Worm (Caenorhabditis elegans) whole organism, L4 larva: ENCODE data around the gene lact-8.
A peak's percentile ranks its signal among the peaks of the same experiment; 100 is the strongest.

Experiments used
- D1046.2 ChIP-seq: fragments of 200-800 bp; sonication (Bioruptor generic); IDR thresholded peaks from 2 replicates; pipeline ENCODE4 v1.3.6; 2022; ENCODE audit warnings: missing genetic modification characterization, missing compliant biosample characterization
- F26F4.8 ChIP-seq: fragments of 200-800 bp; sonication (Bioruptor generic); conservative IDR thresholded peaks from 2 replicates; pipeline ENCODE4 v1.3.6; 2022; ENCODE audit warnings: missing genetic modification characterization, missing compliant biosample characterization
- R02D3.7 ChIP-seq: fragments of 150-350 bp; sonication (generic microtip); optimal IDR thresholded peaks from 3 replicates; lab custom pipeline; 2014; ENCODE audit warnings: missing biosample characterization, missing genetic modification characterization
- Y105C5A.15 ChIP-seq: fragments of 200-800 bp; sonication (Bioruptor generic); IDR thresholded peaks from 2 replicates; pipeline ENCODE4 v1.3.6; 2022; ENCODE audit warnings: missing genetic modification characterization, missing compliant biosample characterization
- Y75B8A.6 ChIP-seq: fragments of 200-800 bp; sonication (Bioruptor generic); IDR thresholded peaks from 2 replicates; pipeline ENCODE4 v1.3.6; 2022; ENCODE audit warnings: missing genetic modification reagents, missing genetic modification characterization, missing compliant biosample characterization
- ZK546.5 ChIP-seq, 2 experiments: sonication (generic microtip); optimal IDR thresholded peaks; 2 replicates each; lab custom pipeline; 2017; ENCODE audit warnings: missing biosample characterization in 2 of 2, missing genetic modification characterization in 2 of 2
- aha-1 ChIP-seq: fragments of 150-350 bp; peaks from one replicate; lab custom pipeline; 2014; ENCODE audit warnings: missing biosample characterization, missing genetic modification characterization
- aly-2 ChIP-seq: sonication (generic microtip); optimal IDR thresholded peaks from 2 replicates; lab custom pipeline; 2018; ENCODE audit warnings: missing biosample characterization, missing genetic modification characterization
- attf-4 ChIP-seq: sonication (generic microtip); optimal IDR thresholded peaks from 3 replicates; lab custom pipeline; 2017; ENCODE audit warnings: missing biosample characterization, missing genetic modification characterization
- ces-1 ChIP-seq: fragments of 150-350 bp; sonication (generic microtip); optimal IDR thresholded peaks from 4 replicates; lab custom pipeline; 2014; ENCODE audit warnings: missing biosample characterization, missing genetic modification reagents, missing genetic modification characterization
- cey-2 ChIP-seq: sonication (generic microtip); optimal IDR thresholded peaks from 3 replicates; lab custom pipeline; 2017; ENCODE audit warnings: missing genetic modification characterization, mild to moderate bottlenecking, missing compliant biosample characterization, antibody characterized with exemption, borderline replicate concordance; ENCODE audit not compliant: insufficient read depth
- ctbp-1 ChIP-seq: fragments of 200-800 bp; sonication (Bioruptor generic); IDR thresholded peaks from 2 replicates; pipeline ENCODE4 v1.3.6; 2022; ENCODE audit warnings: missing genetic modification reagents, missing genetic modification characterization, missing compliant biosample characterization
- daf-19 ChIP-seq: fragments of 200-800 bp; sonication (Bioruptor generic); conservative IDR thresholded peaks from 2 replicates; pipeline ENCODE4 v1.3.6; 2022; ENCODE audit warnings: missing genetic modification characterization, missing compliant biosample characterization
- daf-8 ChIP-seq: fragments of 200-800 bp; sonication (Bioruptor generic); IDR thresholded peaks from 2 replicates; pipeline ENCODE4 v1.3.6; 2022; ENCODE audit warnings: missing genetic modification characterization, missing compliant biosample characterization
- dmd-6 ChIP-seq: fragments of 200-800 bp; sonication (Bioruptor generic); IDR thresholded peaks from 2 replicates; pipeline ENCODE4 v1.3.6; 2022; ENCODE audit warnings: missing genetic modification reagents, missing genetic modification characterization, missing compliant biosample characterization
- egl-43 ChIP-seq: fragments of 200-800 bp; sonication (Bioruptor generic); IDR thresholded peaks from 2 replicates; pipeline ENCODE4 v1.3.6; 2022; ENCODE audit warnings: missing genetic modification reagents, missing genetic modification characterization, missing compliant biosample characterization
- fos-1 ChIP-seq: fragments of 150-350 bp; optimal IDR thresholded peaks from 2 replicates; lab custom pipeline; 2014; ENCODE audit warnings: missing biosample characterization, missing genetic modification characterization
- gei-8 ChIP-seq: fragments of 200-800 bp; sonication (Bioruptor generic); optimal IDR thresholded peaks from 2 replicates; lab custom pipeline; 2018; ENCODE audit warnings: mild to moderate bottlenecking, missing genetic modification characterization, missing compliant biosample characterization
- hif-1 ChIP-seq, 2 experiments: sonication (generic microtip); optimal IDR thresholded peaks; 2 replicates each; lab custom pipeline; 2016 to 2017; ENCODE audit warnings: missing compliant biosample characterization in 2 of 2, missing genetic modification characterization in 2 of 2, missing genetic modification reagents in 2 of 2, missing genotype in 2 of 2, mild to moderate bottlenecking in 1 of 2
- hlh-11 ChIP-seq: fragments of 200-800 bp; sonication (Bioruptor generic); optimal IDR thresholded peaks from 2 replicates; lab custom pipeline; 2018; ENCODE audit warnings: mild to moderate bottlenecking, missing genetic modification characterization, missing compliant biosample characterization
- hmg-1.1 ChIP-seq: fragments of 200-800 bp; sonication (Bioruptor generic); IDR thresholded peaks from 2 replicates; pipeline ENCODE4 v1.3.6; 2022; ENCODE audit warnings: missing genetic modification reagents, missing genetic modification characterization, missing compliant biosample characterization
- lim-7 ChIP-seq: fragments of 200-800 bp; sonication (Bioruptor generic); IDR thresholded peaks from 2 replicates; pipeline ENCODE4 v1.3.6; 2022; ENCODE audit warnings: missing genetic modification characterization, missing compliant biosample characterization
- lin-1 ChIP-seq: fragments of 200-800 bp; sonication (Bioruptor generic); IDR thresholded peaks from 2 replicates; pipeline ENCODE4 v1.3.6; 2022; ENCODE audit warnings: missing genetic modification reagents, missing genetic modification characterization, missing compliant biosample characterization
- lin-39 ChIP-seq: fragments of 150-350 bp; optimal IDR thresholded peaks from 2 replicates; lab custom pipeline; 2014; ENCODE audit warnings: missing biosample characterization, missing genetic modification reagents, missing genetic modification characterization
- lir-3 ChIP-seq: sonication (generic microtip); optimal IDR thresholded peaks from 2 replicates; lab custom pipeline; 2016; ENCODE audit warnings: mild to moderate bottlenecking, missing genetic modification characterization, missing compliant biosample characterization
- lsy-2 ChIP-seq, 2 experiments: fragments of 150-350 bp in 1 of 2; sonication (generic microtip) in 1 of 2; optimal IDR thresholded peaks; 2 replicates each; lab custom pipeline; 2014 to 2017; ENCODE audit warnings: missing biosample characterization in 2 of 2, missing genetic modification characterization in 2 of 2
- madf-9 ChIP-seq: fragments of 200-800 bp; sonication (Bioruptor generic); conservative IDR thresholded peaks from 2 replicates; pipeline ENCODE4 v1.3.6; 2022; ENCODE audit warnings: missing genetic modification reagents, missing genetic modification characterization, missing compliant biosample characterization
- mdl-1 ChIP-seq, 2 experiments: fragments of 150-350 bp in 1 of 2; sonication (generic microtip) in 1 of 2; optimal IDR thresholded peaks; 2 replicates each; lab custom pipeline; 2014 to 2017; ENCODE audit warnings: missing biosample characterization in 2 of 2, missing genetic modification characterization in 2 of 2
- mxl-2 ChIP-seq: fragments of 200-800 bp; sonication (Bioruptor generic); conservative IDR thresholded peaks from 2 replicates; pipeline ENCODE4 v1.3.6; 2022; ENCODE audit warnings: missing genetic modification reagents, missing genetic modification characterization, missing compliant biosample characterization
- nhr-10 ChIP-seq: fragments of 150-350 bp; optimal IDR thresholded peaks from 2 replicates; lab custom pipeline; 2014; ENCODE audit warnings: missing biosample characterization, missing genetic modification characterization
- nhr-11 ChIP-seq: fragments of 150-350 bp; optimal IDR thresholded peaks from 2 replicates; lab custom pipeline; 2014; ENCODE audit warnings: missing biosample characterization, missing genetic modification characterization
- nhr-237 ChIP-seq: sonication (generic microtip); optimal IDR thresholded peaks from 2 replicates; lab custom pipeline; 2017; ENCODE audit warnings: missing biosample characterization, missing genetic modification characterization
- nhr-42 ChIP-seq: fragments of 200-800 bp; sonication (Bioruptor generic); IDR thresholded peaks from 2 replicates; pipeline ENCODE4 v1.3.6; 2022; ENCODE audit warnings: missing genetic modification characterization, missing compliant biosample characterization
- nhr-48 ChIP-seq: sonication (generic microtip); optimal IDR thresholded peaks from 2 replicates; lab custom pipeline; 2016; ENCODE audit warnings: mild to moderate bottlenecking, missing genetic modification characterization, missing compliant biosample characterization
- nhr-6 ChIP-seq: fragments of 150-350 bp; optimal IDR thresholded peaks from 2 replicates; lab custom pipeline; 2014; ENCODE audit warnings: missing biosample characterization, missing genetic modification characterization
- nhr-77 ChIP-seq: fragments of 150-350 bp; optimal IDR thresholded peaks from 2 replicates; lab custom pipeline; 2014; ENCODE audit warnings: missing biosample characterization, missing genetic modification characterization
- skn-1 ChIP-seq: fragments of 150-350 bp; optimal IDR thresholded peaks from 2 replicates; lab custom pipeline; 2014; ENCODE audit warnings: missing biosample characterization, missing genetic modification characterization
- snpc-1.2 ChIP-seq: fragments of 200-800 bp; sonication (Bioruptor generic); IDR thresholded peaks from 2 replicates; pipeline ENCODE4 v1.3.6; 2022; ENCODE audit warnings: missing genetic modification reagents, missing genetic modification characterization, missing compliant biosample characterization
- tag-97 ChIP-seq: fragments of 200-800 bp; sonication (Bioruptor generic); IDR thresholded peaks from 2 replicates; pipeline ENCODE4 v1.3.6; 2022; ENCODE audit warnings: missing genetic modification characterization, missing compliant biosample characterization
- unc-39 ChIP-seq: sonication (generic microtip); optimal IDR thresholded peaks from 2 replicates; lab custom pipeline; 2017; ENCODE audit warnings: missing biosample characterization, missing genetic modification characterization
- unc-62 ChIP-seq, 3 experiments: fragments of 150-350 bp in 1 of 3; sonication (generic microtip); optimal IDR thresholded peaks in 2 of 3; peaks in 1 of 3; 1 replicate in 1 of 3; 2 replicates in 2 of 3; lab custom pipeline; 2014 to 2017; ENCODE audit warnings: missing biosample characterization in 3 of 3, missing genetic modification characterization in 3 of 3, missing genetic modification reagents in 3 of 3, missing genotype in 1 of 3
- vab-7 ChIP-seq: fragments of 200-800 bp; sonication (Bioruptor generic); IDR thresholded peaks from 2 replicates; pipeline ENCODE4 v1.3.6; 2022; ENCODE audit warnings: missing genetic modification reagents, missing genetic modification characterization, missing compliant biosample characterization
- zag-1 ChIP-seq: fragments of 150-350 bp; optimal IDR thresholded peaks from 2 replicates; lab custom pipeline; 2014; ENCODE audit warnings: missing biosample characterization, missing genetic modification characterization
- zfp-2 ChIP-seq: sonication (generic microtip); optimal IDR thresholded peaks from 2 replicates; lab custom pipeline; 2016; ENCODE audit warnings: mild to moderate bottlenecking, missing genetic modification characterization, missing compliant biosample characterization
- zfp-3 ChIP-seq: fragments of 200-800 bp; sonication (Bioruptor generic); conservative IDR thresholded peaks from 2 replicates; pipeline ENCODE4 v1.3.6; 2022; ENCODE audit warnings: missing genetic modification reagents, missing genetic modification characterization, missing compliant biosample characterization
- zip-11 ChIP-seq: fragments of 200-800 bp; sonication (Bioruptor generic); IDR thresholded peaks from 2 replicates; pipeline ENCODE4 v1.3.6; 2022; ENCODE audit warnings: missing genetic modification characterization, missing compliant biosample characterization
- zip-2 ChIP-seq: fragments of 150-350 bp; optimal IDR thresholded peaks from 2 replicates; lab custom pipeline; 2014; ENCODE audit warnings: missing biosample characterization, missing genetic modification characterization
- ztf-11 ChIP-seq: fragments of 150-350 bp; optimal IDR thresholded peaks from 2 replicates; lab custom pipeline; 2014; ENCODE audit warnings: missing biosample characterization, missing genetic modification characterization
- ztf-7 ChIP-seq: fragments of 150-350 bp; optimal IDR thresholded peaks from 2 replicates; lab custom pipeline; 2014; ENCODE audit warnings: missing biosample characterization, missing genetic modification characterization

lact-8 gene

ce11 chrV:11078104-11078724, 15.2 kb downstream of the lact-8 start, which contains the start of gene act-2 (continued):
- TF ChIP-seq snpc-1.2 (GFP tag; lab: Robert Waterston, UW), result no peak
- TF ChIP-seq lir-3 (tag; lab: Kevin White, UChicago), result no peak
- no peak for TF ChIP-seq skn-1 (tag; lab: Kevin White, UChicago)
- TF ChIP-seq unc-39, result no peak
- TF ChIP-seq zip-2 (tag; lab: Kevin White, UChicago), result no peak
- TF ChIP-seq zfp-3 (GFP tag; lab: Robert Waterston, UW), result no peak
- peak in 1 of 2 experiments; percentile 84 for TF ChIP-seq lsy-2 (tag; optimal IDR thresholded peaks at IDR 0.05; lab: Kevin White, UChicago)
- no peak for TF ChIP-seq ztf-11
- no peak for TF ChIP-seq F26F4.8 (GFP tag; lab: Robert Waterston, UW)
- no peak for TF ChIP-seq ZK546.5 (tag; optimal IDR thresholded peaks at IDR 0.05; lab: Kevin White, UChicago)
- no peak for TF ChIP-seq D1046.2
- TF ChIP-seq attf-4, result no peak
- no peak for TF ChIP-seq nhr-48 (tag; lab: Kevin White, UChicago)
- TF ChIP-seq dmd-6 (GFP tag; lab: Robert Waterston, UW), result peak; percentile 57
- peak; percentile 97 for TF ChIP-seq aha-1
- no peak for TF ChIP-seq unc-62 (GFP tag; optimal IDR thresholded peaks at IDR 0.05 in 1 of 2; lab: Kevin White, UChicago)
- no peak for TF ChIP-seq unc-62 (tag; optimal IDR thresholded peaks at IDR 0.05; lab: Kevin White, UChicago)
- TF ChIP-seq fos-1 (tag; lab: Kevin White, UChicago), result no peak
- TF ChIP-seq nhr-6 (tag; lab: Kevin White, UChicago), result peak; percentile 61
- no peak for TF ChIP-seq gei-8 (GFP tag; lab: Kevin White, UChicago)
- TF ChIP-seq Y75B8A.6, result no peak
- TF ChIP-seq lin-1 (GFP tag; lab: Robert Waterston, UW), result no peak
- TF ChIP-seq zip-11 (GFP tag; lab: Robert Waterston, UW), result no peak
- no peak for TF ChIP-seq tag-97 (GFP tag; lab: Robert Waterston, UW)
- no peak for TF ChIP-seq nhr-10 (tag; lab: Kevin White, UChicago)
- peak; percentile 9 for TF ChIP-seq zfp-2 (tag; lab: Kevin White, UChicago)
- TF ChIP-seq ztf-7 (tag; lab: Kevin White, UChicago), result no peak
- no peak for TF ChIP-seq lim-7 (GFP tag; lab: Robert Waterston, UW)
- peak; percentile 32 for TF ChIP-seq nhr-77 (tag; lab: Kevin White, UChicago)
- no peak for TF ChIP-seq daf-19 (GFP tag; lab: Robert Waterston, UW)
- TF ChIP-seq, all 104 proteins: peak for 36

ce11 chrV:11076403-11076802, 17.0 kb downstream of the lact-8 start:
- TF ChIP-seq daf-8 (GFP tag; lab: Robert Waterston, UW) (no peak), hlh-11 (peak; percentile 15), tag-97 (GFP tag; lab: Robert Waterston, UW) (no peak), zip-11 (GFP tag; lab: Robert Waterston, UW) (no peak), Y105C5A.15 (GFP tag; lab: Robert Waterston, UW) (peak; percentile 65; the same call in 1 of the 2 replicates), nhr-237 (no peak), cey-2 (no peak), dmd-6 (GFP tag; lab: Robert Waterston, UW) (peak; percentile 22; the same call in 1 of the 2 replicates), gei-8 (GFP tag; lab: Kevin White, UChicago) (no peak), hif-1 (tag; optimal IDR thresholded peaks at IDR 0.05; lab: Kevin White, UChicago) (no peak), nhr-42 (no peak), mxl-2 (GFP tag; lab: Robert Waterston, UW) (peak; percentile 50; the same call in 1 of the 2 replicates), zfp-3 (GFP tag; lab: Robert Waterston, UW) (peak; percentile 49), nhr-11 (tag; lab: Kevin White, UChicago) (no peak), vab-7 (GFP tag; lab: Robert Waterston, UW) (no peak; the same call in 1 of the 2 replicates), hmg-1.1 (GFP tag; lab: Robert Waterston, UW) (0 out of 2 replicates have a peak, but pooled peaks have one; percentile 26), ctbp-1 (peak; percentile 75), attf-4 (no peak), madf-9 (GFP tag; lab: Robert Waterston, UW) (no peak; the same call in 1 of the 2 replicates), R02D3.7 (no peak), nhr-48 (tag; lab: Kevin White, UChicago) (no peak), egl-43 (GFP tag; lab: Robert Waterston, UW) (peak; percentile 77; the same call in 1 of the 2 replicates), aha-1 (peak; percentile 55), mdl-1 (tag; optimal IDR thresholded peaks at IDR 0.05; lab: Kevin White, UChicago) (no peak), zag-1 (tag; lab: Kevin White, UChicago) (no peak), aly-2 (peak; percentile 25), lin-39 (no peak), zip-2 (tag; lab: Kevin White, UChicago) (no peak), Y75B8A.6 (0 out of 2 replicates have a peak, but pooled peaks have one; percentile 12), ces-1 (GFP tag; lab: Kevin White, UChicago) (no peak)
